Fruit fly (Drosophila melanogaster) whole organism, embryonic: ENCODE results near the gene mRpL33.

Source experiments
- Awh ChIP-seq: fragments of 200-800 bp; sonication (Bioruptor generic); IDR thresholded peaks from 2 replicates; pipeline ENCODE4, ENCODE4 v1.3.6; 2022; ENCODE audit warnings: missing biosample characterization, missing genetic modification characterization
- CG11504 ChIP-seq: fragments of 200-800 bp; sonication (Bioruptor generic); optimal IDR thresholded peaks from 3 replicates; lab custom pipeline; 2019; ENCODE audit warnings: missing biosample characterization, mild to moderate bottlenecking, missing genetic modification characterization, moderate library complexity
- CG11695 ChIP-seq: fragments of 200-800 bp; sonication (Bioruptor generic); IDR thresholded peaks from 3 replicates; pipeline ENCODE4 v1.3.6; 2022; ENCODE audit warnings: missing biosample characterization, missing genetic modification characterization
- CG18764 ChIP-seq: fragments of 200-800 bp; sonication (Bioruptor generic); optimal IDR thresholded peaks from 3 replicates; lab custom pipeline; 2016; ENCODE audit warnings: missing biosample characterization, missing genetic modification characterization
- CG2199 ChIP-seq: fragments of 200-800 bp; sonication (Bioruptor generic); IDR thresholded peaks from 3 replicates; pipeline ENCODE4 v1.3.6; 2022; ENCODE audit warnings: missing biosample characterization, missing genetic modification characterization
- CG34376 ChIP-seq: fragments of 200-800 bp; sonication (Bioruptor generic); optimal IDR thresholded peaks from 2 replicates; lab custom pipeline; 2018; ENCODE audit warnings: missing biosample characterization, mild to moderate bottlenecking, missing genetic modification characterization
- CG42726 ChIP-seq: fragments of 200-800 bp; sonication (Bioruptor generic); IDR thresholded peaks from 2 replicates; pipeline ENCODE4 v1.3.6; 2022; ENCODE audit warnings: missing biosample characterization, missing genetic modification characterization; ENCODE audit not compliant: partially characterized antibody
- CG4730 ChIP-seq: fragments of 200-800 bp; sonication (Bioruptor generic); IDR thresholded peaks from 2 replicates; pipeline ENCODE4 v1.3.6; 2022; ENCODE audit warnings: missing biosample characterization, missing genetic modification characterization
- CG7928 ChIP-seq: fragments of 200-800 bp; sonication (Bioruptor generic); optimal IDR thresholded peaks from 2 replicates; lab custom pipeline; 2017; ENCODE audit warnings: missing biosample characterization, mild to moderate bottlenecking, missing genetic modification characterization
- CG8281 ChIP-seq: fragments of 200-800 bp; sonication (Bioruptor generic); optimal IDR thresholded peaks from 2 replicates; lab custom pipeline; 2018; ENCODE audit warnings: missing biosample characterization, mild to moderate bottlenecking, missing genetic modification characterization, moderate library complexity
- CG8290 ChIP-seq, 3 experiments: fragments of 200-800 bp; sonication (Bioruptor generic); optimal IDR thresholded peaks; 2 replicates each; lab custom pipeline; 2016 to 2019; ENCODE audit warnings: missing biosample characterization in 3 of 3, missing genetic modification characterization in 3 of 3, mild to moderate bottlenecking in 2 of 3, moderate library complexity in 1 of 3
- CTCF ChIP-seq: fragments of 200-800 bp; sonication (Bioruptor generic); optimal IDR thresholded peaks from 2 replicates; lab custom pipeline; 2017; ENCODE audit warnings: missing biosample characterization, mild to moderate bottlenecking, missing genetic modification characterization, moderate library complexity
- D19B ChIP-seq: fragments of 200-800 bp; sonication (Bioruptor generic); optimal IDR thresholded peaks from 2 replicates; lab custom pipeline; 2017; ENCODE audit warnings: missing biosample characterization, mild to moderate bottlenecking, missing genetic modification characterization
- Dp ChIP-seq: fragments of 200-800 bp; sonication (Bioruptor generic); optimal IDR thresholded peaks from 2 replicates; lab custom pipeline; 2018; ENCODE audit warnings: missing biosample characterization, mild to moderate bottlenecking, missing genetic modification characterization, moderate library complexity
- Ets97D ChIP-seq: fragments of 200-800 bp; sonication (Bioruptor generic); optimal IDR thresholded peaks from 3 replicates; lab custom pipeline; 2016; ENCODE audit warnings: missing biosample characterization, missing genetic modification characterization
- H15 ChIP-seq: fragments of 200-800 bp; sonication (Bioruptor generic); IDR thresholded peaks from 3 replicates; pipeline ENCODE4 v1.3.6; 2022; ENCODE audit warnings: missing biosample characterization, missing genetic modification characterization
- Kr ChIP-seq: fragments of 200-800 bp; sonication (Bioruptor generic); optimal IDR thresholded peaks from 2 replicates; lab custom pipeline; 2017; ENCODE audit warnings: missing biosample characterization, mild to moderate bottlenecking, missing genetic modification characterization
- NFAT ChIP-seq: fragments of 200-800 bp; sonication (Bioruptor generic); IDR thresholded peaks from 2 replicates; pipeline ENCODE4 v1.3.6; 2022; ENCODE audit warnings: missing biosample characterization, missing genetic modification characterization
- Nf-YB ChIP-seq: fragments of 200-800 bp; sonication (Bioruptor generic); optimal IDR thresholded peaks from 3 replicates; lab custom pipeline; 2019; ENCODE audit warnings: missing biosample characterization, mild to moderate bottlenecking, missing genetic modification characterization, moderate library complexity
- Oli ChIP-seq: fragments of 200-800 bp; sonication (Bioruptor generic); optimal IDR thresholded peaks from 2 replicates; lab custom pipeline; 2018; ENCODE audit warnings: missing biosample characterization, mild to moderate bottlenecking, missing genetic modification characterization, moderate library complexity
- Ptx1 ChIP-seq: fragments of 200-800 bp; sonication (Bioruptor generic); IDR thresholded peaks from 2 replicates; pipeline ENCODE4 v1.3.6; 2022; ENCODE audit warnings: missing biosample characterization, missing genetic modification characterization
- ash1 ChIP-seq: fragments of 200-800 bp; sonication (Bioruptor generic); optimal IDR thresholded peaks from 2 replicates; lab custom pipeline; 2018; ENCODE audit warnings: missing biosample characterization, mild to moderate bottlenecking, missing genetic modification characterization
- caup ChIP-seq: fragments of 200-800 bp; sonication (Bioruptor generic); optimal IDR thresholded peaks from 3 replicates; lab custom pipeline; 2017; ENCODE audit warnings: missing biosample characterization, mild to moderate bottlenecking, missing genetic modification characterization, moderate library complexity; ENCODE audit not compliant: severe bottlenecking
- chn ChIP-seq: fragments of 200-800 bp; sonication (Bioruptor generic); optimal IDR thresholded peaks from 2 replicates; lab custom pipeline; 2016; ENCODE audit warnings: missing biosample characterization, missing genetic modification characterization
- dpn ChIP-seq, 2 experiments: fragments of 200-800 bp; sonication (Bioruptor generic); optimal IDR thresholded peaks; 3 replicates each; lab custom pipeline; 2016; ENCODE audit warnings: missing biosample characterization in 2 of 2, missing genetic modification characterization in 2 of 2
- ftz-f1 ChIP-seq: fragments of 200-800 bp; sonication (Bioruptor generic); optimal IDR thresholded peaks from 2 replicates; lab custom pipeline; 2016; ENCODE audit warnings: missing biosample characterization, missing genetic modification characterization
- gsb-n ChIP-seq: fragments of 200-800 bp; sonication (Bioruptor generic); optimal IDR thresholded peaks from 3 replicates; lab custom pipeline; 2018; ENCODE audit warnings: missing biosample characterization, mild to moderate bottlenecking, missing genetic modification characterization
- jigr1 ChIP-seq: fragments of 200-800 bp; sonication (Bioruptor generic); IDR thresholded peaks from 3 replicates; pipeline ENCODE4 v1.3.6; 2022; ENCODE audit warnings: missing biosample characterization, missing genetic modification characterization
- maf-S ChIP-seq: fragments of 200-800 bp; sonication (Bioruptor generic); optimal IDR thresholded peaks from 2 replicates; lab custom pipeline; 2016; ENCODE audit warnings: missing biosample characterization, missing genetic modification characterization
- onecut ChIP-seq: fragments of 200-800 bp; sonication (Bioruptor generic); IDR thresholded peaks from 2 replicates; pipeline ENCODE4 v1.3.6; 2022; ENCODE audit warnings: missing biosample characterization, missing genetic modification characterization
- pfk ChIP-seq: fragments of 200-800 bp; sonication (Bioruptor generic); optimal IDR thresholded peaks from 2 replicates; lab custom pipeline; 2018; ENCODE audit warnings: missing biosample characterization, mild to moderate bottlenecking, missing genetic modification characterization, moderate library complexity
- rib ChIP-seq: fragments of 200-800 bp; sonication (Bioruptor generic); IDR thresholded peaks from 2 replicates; pipeline ENCODE4 v1.3.6; 2022; ENCODE audit warnings: missing biosample characterization, missing genetic modification characterization
- slbo ChIP-seq: fragments of 200-800 bp; sonication (Bioruptor generic); IDR thresholded peaks from 2 replicates; pipeline ENCODE4 v1.3.6; 2022; ENCODE audit warnings: missing biosample characterization, missing genetic modification characterization
- stwl ChIP-seq: fragments of 200-800 bp; sonication (Bioruptor generic); optimal IDR thresholded peaks from 3 replicates; lab custom pipeline; 2018; ENCODE audit warnings: missing biosample characterization, mild to moderate bottlenecking, missing genetic modification characterization, moderate library complexity
- tgo ChIP-seq: fragments of 200-800 bp; sonication (Bioruptor generic); IDR thresholded peaks from 3 replicates; pipeline ENCODE4 v1.3.6; 2022; ENCODE audit warnings: missing biosample characterization, missing genetic modification characterization
- yki ChIP-seq: fragments of >200 bp; optimal IDR thresholded peaks from 3 replicates; lab custom pipeline; 2018
- zf30C ChIP-seq: fragments of 200-800 bp; sonication (Bioruptor generic); optimal IDR thresholded peaks from 3 replicates; lab custom pipeline; 2018; ENCODE audit warnings: missing biosample characterization, mild to moderate bottlenecking, missing genetic modification characterization

Gene mRpL33

dm6 chrX:4277861-4278260 lies 44.2 kb downstream of the mRpL33 start, which contains the start of gene CG15578:
Gene CG15578 (minus strand): TSS chrX:4277961.
- TF ChIP-seq CG18764 (GFP tag; lab: Kevin White, UChicago) (no peak), tgo (GFP tag; lab: Robert Waterston, UW) (no peak), CG34376 (GFP tag; lab: Kevin White, UChicago) (no peak), CG4730 (no peak), yki (lab: Kevin White, UChicago) (no peak), H15 (GFP tag; lab: Robert Waterston, UW) (no peak), CG42726 (GFP tag; lab: Robert Waterston, UW) (no peak), onecut (GFP tag; lab: Robert Waterston, UW) (no peak), Ets97D (no peak), jigr1 (GFP tag; lab: Robert Waterston, UW) (no peak), rib (GFP tag; lab: Robert Waterston, UW) (no peak), ash1 (GFP tag; lab: Kevin White, UChicago) (no peak), dpn (GFP tag; optimal IDR thresholded peaks at IDR 0.05; lab: Kevin White, UChicago) (no peak), CG11695 (GFP tag; lab: Robert Waterston, UW) (no peak), gsb-n (tag; lab: Kevin White, UChicago) (no peak)

- no peak for TF ChIP-seq CG8290 (GFP tag; optimal IDR thresholded peaks at IDR 0.05; lab: Kevin White, UChicago)
- TF ChIP-seq CG8290 (tag; optimal IDR thresholded peaks at IDR 0.05; lab: Kevin White, UChicago), result no peak
- TF ChIP-seq NFAT (GFP tag; lab: Robert Waterston, UW), result no peak
- no peak for TF ChIP-seq caup (GFP tag; lab: Kevin White, UChicago)
- no peak for TF ChIP-seq CG11504 (tag; lab: Kevin White, UChicago)
- TF ChIP-seq ftz-f1 (GFP tag; lab: Kevin White, UChicago), result no peak
- TF ChIP-seq Awh (GFP tag; lab: Robert Waterston, UW), result no peak
- no peak for TF ChIP-seq slbo (GFP tag; lab: Robert Waterston, UW)
- TF ChIP-seq Kr (GFP tag; lab: Kevin White, UChicago), result no peak
- no peak for TF ChIP-seq Dp (GFP tag; lab: Kevin White, UChicago)
- TF ChIP-seq Ptx1 (GFP tag; lab: Robert Waterston, UW), result no peak
- no peak for TF ChIP-seq chn (GFP tag; lab: Kevin White, UChicago)
- no peak for TF ChIP-seq Ets97D
- TF ChIP-seq D19B (GFP tag; lab: Kevin White, UChicago), result no peak
- TF ChIP-seq maf-S (GFP tag; lab: Kevin White, UChicago), result no peak
- no peak for TF ChIP-seq CG7928
- TF ChIP-seq zf30C (GFP tag; lab: Kevin White, UChicago), result no peak
- TF ChIP-seq Oli, result no peak
Measured at dm6 chrX:4276900-4277299, 45.1 kb downstream of the mRpL33 start, which contains the start of gene CG15577. Gene CG15577 (minus strand): TSS chrX:4277000.

- no peak for TF ChIP-seq CG2199 (GFP tag; lab: Robert Waterston, UW)
- TF ChIP-seq pfk (GFP tag; lab: Kevin White, UChicago), result peak; percentile 91
- TF ChIP-seq CG8281 (tag; lab: Kevin White, UChicago), result no peak
- TF ChIP-seq stwl (tag; lab: Kevin White, UChicago), result peak; percentile 15
- peak; percentile 32 for TF ChIP-seq CTCF (GFP tag; lab: Kevin White, UChicago)
- no peak for TF ChIP-seq Nf-YB (GFP tag; lab: Kevin White, UChicago)
Measured at dm6 chrX:4273499-4273898, 48.5 kb downstream of the mRpL33 start.
